Fruit fly (Drosophila melanogaster) whole organism, embryonic: Measurements from ENCODE around the gene CG14627.

Source experiments
- CG10147 ChIP-seq: fragments of 200-800 bp; sonication (Bioruptor generic); optimal IDR thresholded peaks from 2 replicates; lab custom pipeline; 2019; ENCODE audit warnings: missing biosample characterization, mild to moderate bottlenecking, missing genetic modification characterization, moderate library complexity
- CG1024 ChIP-seq: fragments of 200-800 bp; sonication (Bioruptor generic); IDR thresholded peaks from 2 replicates; pipeline ENCODE4 v1.3.6; 2022; ENCODE audit warnings: missing biosample characterization, missing genetic modification characterization
- CG10274 ChIP-seq: fragments of 200-800 bp; sonication (Bioruptor generic); optimal IDR thresholded peaks from 3 replicates; lab custom pipeline; 2017; ENCODE audit warnings: missing biosample characterization, mild to moderate bottlenecking, missing genetic modification characterization
- CG11696 ChIP-seq: fragments of 200-800 bp; sonication (Bioruptor generic); IDR thresholded peaks from 2 replicates; pipeline ENCODE4 v1.3.6; 2022; ENCODE audit warnings: missing biosample characterization, missing genetic modification characterization
- CG12071 ChIP-seq: fragments of 200-800 bp; sonication (Bioruptor generic); optimal IDR thresholded peaks from 3 replicates; lab custom pipeline; 2018; ENCODE audit warnings: missing biosample characterization, mild to moderate bottlenecking, missing genetic modification characterization
- CG12942 ChIP-seq: fragments of 200-800 bp; sonication (Bioruptor generic); optimal IDR thresholded peaks from 3 replicates; lab custom pipeline; 2016; ENCODE audit warnings: missing biosample characterization, missing genetic modification characterization
- CG13287 ChIP-seq: fragments of 200-800 bp; sonication (Bioruptor generic); IDR thresholded peaks from 2 replicates; pipeline ENCODE4 v1.3.6; 2022; ENCODE audit warnings: missing biosample characterization, missing genetic modification characterization; ENCODE audit not compliant: partially characterized antibody
- CG13424 ChIP-seq: fragments of 200-800 bp; sonication (Bioruptor generic); optimal IDR thresholded peaks from 2 replicates; lab custom pipeline; 2019; ENCODE audit warnings: missing biosample characterization, mild to moderate bottlenecking, missing genetic modification characterization, moderate library complexity
- CG15011 ChIP-seq: fragments of 200-800 bp; sonication (Bioruptor generic); optimal IDR thresholded peaks from 3 replicates; lab custom pipeline; 2018; ENCODE audit warnings: missing biosample characterization, mild to moderate bottlenecking, missing genetic modification characterization
- CG1529 ChIP-seq: fragments of 200-800 bp; sonication (Bioruptor generic); optimal IDR thresholded peaks from 3 replicates; lab custom pipeline; 2018; ENCODE audit warnings: missing biosample characterization, missing genetic modification characterization
- CG15696 ChIP-seq: fragments of 200-800 bp; sonication (Bioruptor generic); optimal IDR thresholded peaks from 2 replicates; lab custom pipeline; 2019; ENCODE audit warnings: missing biosample characterization, mild to moderate bottlenecking, missing genetic modification characterization, moderate library complexity
- CG1602 ChIP-seq: fragments of 200-800 bp; sonication (Bioruptor generic); optimal IDR thresholded peaks from 3 replicates; lab custom pipeline; 2016; ENCODE audit warnings: missing biosample characterization, missing genetic modification characterization
- CG17361 ChIP-seq: fragments of 200-800 bp; sonication (Bioruptor generic); IDR thresholded peaks from 3 replicates; pipeline ENCODE4 v1.3.6; 2022; ENCODE audit warnings: missing biosample characterization, missing genetic modification characterization
- CG1792 ChIP-seq: fragments of 200-800 bp; sonication (Bioruptor generic); optimal IDR thresholded peaks from 2 replicates; lab custom pipeline; 2016; ENCODE audit warnings: missing biosample characterization, missing genetic modification characterization
- CG1832 ChIP-seq: fragments of 200-800 bp; sonication (Bioruptor generic); optimal IDR thresholded peaks from 2 replicates; lab custom pipeline; 2017; ENCODE audit warnings: missing biosample characterization, mild to moderate bottlenecking, missing genetic modification characterization, inconsistent platforms
- CG2712 ChIP-seq: fragments of 200-800 bp; optimal IDR thresholded peaks from 3 replicates; lab custom pipeline; 2019; ENCODE audit warnings: missing biosample characterization, mild to moderate bottlenecking, missing genetic modification characterization, moderate library complexity
- CG30020 ChIP-seq: fragments of 200-800 bp; optimal IDR thresholded peaks from 2 replicates; lab custom pipeline; 2019; ENCODE audit warnings: missing biosample characterization, mild to moderate bottlenecking, missing genetic modification characterization, moderate library complexity
- CG31388 ChIP-seq: fragments of 200-800 bp; sonication (Bioruptor generic); optimal IDR thresholded peaks from 2 replicates; lab custom pipeline; 2016; ENCODE audit warnings: missing biosample characterization, missing genetic modification characterization
- CG32532 ChIP-seq: fragments of 200-800 bp; sonication (Bioruptor generic); IDR thresholded peaks from 2 replicates; pipeline ENCODE4 v1.3.6; 2022; ENCODE audit warnings: missing biosample characterization, missing genetic modification characterization
- CG42726 ChIP-seq: fragments of 200-800 bp; sonication (Bioruptor generic); IDR thresholded peaks from 2 replicates; pipeline ENCODE4 v1.3.6; 2022; ENCODE audit warnings: missing biosample characterization, missing genetic modification characterization; ENCODE audit not compliant: partially characterized antibody
- CG4328 ChIP-seq: fragments of 200-800 bp; sonication (Bioruptor generic); optimal IDR thresholded peaks from 3 replicates; lab custom pipeline; 2017; ENCODE audit warnings: missing biosample characterization, missing genetic modification reagents, missing genetic modification characterization
- CG6175 ChIP-seq: fragments of 200-800 bp; sonication (Bioruptor generic); IDR thresholded peaks from 3 replicates; pipeline ENCODE4 v1.3.6; 2022; ENCODE audit warnings: missing biosample characterization, missing genetic modification characterization
- CG6689 ChIP-seq: fragments of 200-800 bp; sonication (Bioruptor generic); IDR thresholded peaks from 2 replicates; pipeline ENCODE4 v1.3.6; 2022; ENCODE audit warnings: missing biosample characterization, missing genetic modification characterization
- CG6854 ChIP-seq: fragments of 200-800 bp; sonication (Bioruptor generic); optimal IDR thresholded peaks from 3 replicates; lab custom pipeline; 2017; ENCODE audit warnings: missing biosample characterization, mild to moderate bottlenecking, missing genetic modification characterization
- CG8290 ChIP-seq, 3 experiments: fragments of 200-800 bp; sonication (Bioruptor generic); optimal IDR thresholded peaks; 2 replicates each; lab custom pipeline; 2016 to 2019; ENCODE audit warnings: missing biosample characterization in 3 of 3, missing genetic modification characterization in 3 of 3, mild to moderate bottlenecking in 2 of 3, moderate library complexity in 1 of 3
- D ChIP-seq, 2 experiments: fragments of 200-800 bp in 1 of 2; fragments of >200 bp in 1 of 2; sonication (Bioruptor generic) in 1 of 2; optimal IDR thresholded peaks; 2 replicates in 1 of 2; 3 replicates in 1 of 2; lab custom pipeline; 2017; ENCODE audit warnings: mild to moderate bottlenecking in 1 of 2, missing biosample characterization in 1 of 2, missing genetic modification characterization in 1 of 2, missing genetic modification reagents in 1 of 2
- Dad ChIP-seq: fragments of 200-800 bp; sonication (Bioruptor generic); optimal IDR thresholded peaks from 3 replicates; lab custom pipeline; 2016; ENCODE audit warnings: missing biosample characterization, missing genetic modification characterization
- Gug ChIP-seq: fragments of 200-800 bp; sonication (Bioruptor generic); IDR thresholded peaks from 4 replicates; pipeline ENCODE4 v1.3.6; 2022; ENCODE audit warnings: missing biosample characterization, missing genetic modification characterization
- Hr78 ChIP-seq, 2 experiments: fragments of 200-800 bp in 1 of 2; fragments of >200 bp in 1 of 2; sonication (Bioruptor generic) in 1 of 2; optimal IDR thresholded peaks; 2 replicates each; lab custom pipeline; 2017 to 2019; ENCODE audit warnings: missing biosample characterization in 2 of 2, missing genetic modification characterization in 2 of 2, mild to moderate bottlenecking in 1 of 2, moderate library complexity in 1 of 2
- Mad ChIP-seq: fragments of 200-800 bp; sonication (Bioruptor generic); optimal IDR thresholded peaks from 2 replicates; lab custom pipeline; 2016; ENCODE audit warnings: missing biosample characterization, missing genetic modification characterization
- Max ChIP-seq: fragments of 200-800 bp; sonication (Bioruptor generic); optimal IDR thresholded peaks from 2 replicates; lab custom pipeline; 2016; ENCODE audit warnings: missing biosample characterization, mild to moderate bottlenecking, missing genetic modification characterization
- Pdp1 ChIP-seq, 2 experiments: fragments of 200-800 bp; sonication (Bioruptor generic); optimal IDR thresholded peaks; 3 replicates each; lab custom pipeline; 2016; ENCODE audit warnings: missing biosample characterization in 2 of 2, missing genetic modification characterization in 2 of 2, mild to moderate bottlenecking in 1 of 2, moderate library complexity in 1 of 2
- Sox100B ChIP-seq: fragments of 200-800 bp; sonication (Bioruptor generic); optimal IDR thresholded peaks from 3 replicates; lab custom pipeline; 2018; ENCODE audit warnings: missing biosample characterization, mild to moderate bottlenecking, missing genetic modification characterization
- Trl ChIP-seq, 3 experiments: fragments of >200 bp in 2 of 3; fragments of 200-800 bp in 1 of 3; sonication (Bioruptor generic) in 1 of 3; optimal IDR thresholded peaks; 2 replicates in 1 of 3; 3 replicates in 2 of 3; lab custom pipeline; 2016 to 2017; ENCODE audit warnings: missing biosample characterization in 1 of 3, missing genetic modification characterization in 1 of 3
- Usf ChIP-seq: fragments of 200-800 bp; sonication (Bioruptor generic); optimal IDR thresholded peaks from 2 replicates; lab custom pipeline; 2017; ENCODE audit warnings: missing genotype, missing biosample characterization, missing genetic modification characterization
- ara ChIP-seq: fragments of 200-800 bp; sonication (Bioruptor generic); IDR thresholded peaks from 2 replicates; pipeline ENCODE4 v1.3.6; 2022; ENCODE audit warnings: missing biosample characterization, missing genetic modification characterization
- ash1 ChIP-seq: fragments of 200-800 bp; sonication (Bioruptor generic); optimal IDR thresholded peaks from 2 replicates; lab custom pipeline; 2018; ENCODE audit warnings: missing biosample characterization, mild to moderate bottlenecking, missing genetic modification characterization
- chinmo ChIP-seq: fragments of 200-800 bp; sonication (Bioruptor generic); IDR thresholded peaks from 4 replicates; pipeline ENCODE4 v1.3.6; 2022; ENCODE audit warnings: missing biosample characterization, missing genetic modification characterization; ENCODE audit not compliant: partially characterized antibody
- hkb ChIP-seq, 2 experiments: fragments of 200-800 bp in 1 of 2; fragments of >200 bp in 1 of 2; sonication (Bioruptor generic) in 1 of 2; IDR thresholded peaks in 1 of 2; optimal IDR thresholded peaks in 1 of 2; 2 replicates each; pipeline versions ENCODE4 v1.3.6 to Lab custom; 2017 to 2022; ENCODE audit warnings: missing biosample characterization in 1 of 2, missing genetic modification characterization in 1 of 2
- lola ChIP-seq, 3 experiments: fragments of >200 bp in 2 of 3; fragments of 200-800 bp in 1 of 3; sonication (Bioruptor generic) in 1 of 3; optimal IDR thresholded peaks; 2 replicates each; lab custom pipeline; 2017 to 2019; ENCODE audit warnings: missing biosample characterization in 3 of 3, missing genetic modification characterization in 3 of 3, mild to moderate bottlenecking in 1 of 3, moderate library complexity in 1 of 3
- mirr ChIP-seq: fragments of 200-800 bp; sonication (Bioruptor generic); optimal IDR thresholded peaks from 3 replicates; lab custom pipeline; 2018; ENCODE audit warnings: missing biosample characterization, mild to moderate bottlenecking, missing genetic modification characterization
- nmo ChIP-seq: fragments of 200-800 bp; sonication (Bioruptor generic); optimal IDR thresholded peaks from 2 replicates; lab custom pipeline; 2018; ENCODE audit warnings: missing biosample characterization, mild to moderate bottlenecking, missing genetic modification characterization, moderate library complexity
- org-1 ChIP-seq: fragments of 200-800 bp; sonication (Bioruptor generic); optimal IDR thresholded peaks from 2 replicates; lab custom pipeline; 2017; ENCODE audit warnings: missing biosample characterization, missing genetic modification characterization
- pb ChIP-seq: fragments of 200-800 bp; sonication (Bioruptor generic); optimal IDR thresholded peaks from 3 replicates; lab custom pipeline; 2016; ENCODE audit warnings: missing biosample characterization, missing genetic modification characterization
- sc ChIP-seq, 3 experiments: fragments of >200 bp in 2 of 3; fragments of 200-800 bp in 1 of 3; sonication (Bioruptor generic) in 1 of 3; optimal IDR thresholded peaks; 2 replicates in 2 of 3; 3 replicates in 1 of 3; lab custom pipeline; 2017; ENCODE audit warnings: mild to moderate bottlenecking in 1 of 3, missing biosample characterization in 1 of 3, missing genetic modification characterization in 1 of 3, missing genetic modification reagents in 1 of 3
- schlank ChIP-seq: fragments of 200-800 bp; sonication (Bioruptor generic); optimal IDR thresholded peaks from 2 replicates; lab custom pipeline; 2018; ENCODE audit warnings: missing biosample characterization, mild to moderate bottlenecking, missing genetic modification characterization
- tna ChIP-seq: fragments of 200-800 bp; sonication (Bioruptor generic); IDR thresholded peaks from 2 replicates; pipeline ENCODE4 v1.3.6; 2022; ENCODE audit warnings: missing biosample characterization, missing genetic modification characterization; ENCODE audit not compliant: partially characterized antibody

CG14627 gene

dm6 chrX:1171018-1171417 lies 10.4 kb upstream of the CG14627 start (continued):
- no peak for TF ChIP-seq pb (GFP tag; lab: Kevin White, UChicago)
- TF ChIP-seq Hr78 (GFP tag; optimal IDR thresholded peaks at IDR 0.05; lab: Kevin White, UChicago): no peak
- TF ChIP-seq CG6175 (GFP tag; lab: Robert Waterston, UW): no peak
- peak; percentile 47 for TF ChIP-seq CG4328 (GFP tag; lab: Kevin White, UChicago)
- no peak for TF ChIP-seq chinmo (GFP tag; lab: Robert Waterston, UW)
- TF ChIP-seq CG13287 (GFP tag; lab: Robert Waterston, UW): no peak
- TF ChIP-seq Trl (optimal IDR thresholded peaks at IDR 0.05; lab: Kevin White, UChicago): no peak
- TF ChIP-seq Trl (GFP tag; optimal IDR thresholded peaks at IDR 0.05; lab: Kevin White, UChicago): peak; percentile 21
- no peak for TF ChIP-seq sc (optimal IDR thresholded peaks at IDR 0.05; lab: Kevin White, UChicago)
- TF ChIP-seq sc (GFP tag; optimal IDR thresholded peaks at IDR 0.05; lab: Kevin White, UChicago): no peak
- TF ChIP-seq CG15696: peak; percentile 15
- TF ChIP-seq hkb (optimal IDR thresholded peaks at IDR 0.05; lab: Kevin White, UChicago): no peak
- TF ChIP-seq hkb (GFP tag; IDR thresholded peaks at IDR 0.05; lab: Robert Waterston, UW): 0 out of 2 replicates have a peak, but pooled peaks have one; percentile 40
- no peak for TF ChIP-seq Dad
- TF ChIP-seq CG10147 (GFP tag; lab: Kevin White, UChicago): peak; percentile 34
- peak; percentile 49 for TF ChIP-seq Sox100B (GFP tag; lab: Kevin White, UChicago)
- no peak for TF ChIP-seq CG1832
- no peak for TF ChIP-seq CG30020 (tag; lab: Kevin White, UChicago)
- TF ChIP-seq Pdp1 (GFP tag; optimal IDR thresholded peaks at IDR 0.05; lab: Kevin White, UChicago): peak; percentile 33 to 49
- peak; percentile 44 for TF ChIP-seq CG10274 (GFP tag; lab: Kevin White, UChicago)
- peak; percentile 10 for TF ChIP-seq CG12942 (GFP tag; lab: Kevin White, UChicago)
- 0 out of 2 replicates have a peak, but pooled peaks have one; percentile 9 for TF ChIP-seq CG6689
- no peak for TF ChIP-seq Gug
- TF ChIP-seq CG17361 (GFP tag; lab: Robert Waterston, UW): peak; percentile 59
- peak; percentile 57 for TF ChIP-seq nmo (GFP tag; lab: Kevin White, UChicago)
- no peak for TF ChIP-seq CG31388 (GFP tag; lab: Kevin White, UChicago)
- no peak for TF ChIP-seq CG8290 (GFP tag; optimal IDR thresholded peaks at IDR 0.05; lab: Kevin White, UChicago)
- peak in 1 of 2 experiments; percentile 8 for TF ChIP-seq CG8290 (tag; optimal IDR thresholded peaks at IDR 0.05; lab: Kevin White, UChicago)
- peak; percentile 21 for TF ChIP-seq CG12071 (GFP tag; lab: Kevin White, UChicago)
- TF ChIP-seq CG15011 (GFP tag; lab: Kevin White, UChicago): peak; percentile 37
- peak; percentile 59 for TF ChIP-seq CG13424 (tag; lab: Kevin White, UChicago)
- TF ChIP-seq CG6854: peak; percentile 14
- TF ChIP-seq ash1: no peak
- peak; percentile 49 for TF ChIP-seq org-1 (GFP tag; lab: Kevin White, UChicago)
- no peak for TF ChIP-seq CG1602 (GFP tag; lab: Kevin White, UChicago)
- no peak for TF ChIP-seq D (optimal IDR thresholded peaks at IDR 0.05; lab: Kevin White, UChicago)
- peak; percentile 4 for TF ChIP-seq D (GFP tag; optimal IDR thresholded peaks at IDR 0.05; lab: Kevin White, UChicago)
- TF ChIP-seq CG42726 (GFP tag; lab: Robert Waterston, UW): no peak
- TF ChIP-seq ara: no peak
- no peak for TF ChIP-seq Mad
- TF ChIP-seq lola (GFP tag; optimal IDR thresholded peaks at IDR 0.05; lab: Kevin White, UChicago): no peak
- TF ChIP-seq CG32532 (GFP tag; lab: Robert Waterston, UW): peak; percentile 34
- TF ChIP-seq CG2712 (tag; lab: Kevin White, UChicago): peak; percentile 45
- no peak for TF ChIP-seq CG1792 (GFP tag; lab: Kevin White, UChicago)
- peak; percentile 19 for TF ChIP-seq schlank
- no peak for TF ChIP-seq CG11696 (GFP tag; lab: Robert Waterston, UW)
- TF ChIP-seq Usf (GFP tag; lab: Kevin White, UChicago): peak; percentile 7
- TF ChIP-seq tna (GFP tag; lab: Robert Waterston, UW): no peak
- TF ChIP-seq CG1529 (GFP tag; lab: Kevin White, UChicago): no peak
- no peak for TF ChIP-seq mirr (GFP tag; lab: Kevin White, UChicago)
- TF ChIP-seq Max: peak; percentile 22
- TF ChIP-seq CG1024: no peak
